Fruit fly (Drosophila melanogaster) whole organism, embryonic: Measurements from ENCODE around the gene JIL-1.
A peak's percentile ranks its signal among the peaks of the same experiment; 100 is the strongest.

ENCODE experiments used
- ATbp ChIP-seq: fragments of 200-800 bp; sonication (Bioruptor generic); optimal IDR thresholded peaks from 2 replicates; lab custom pipeline; 2017; ENCODE audit warnings: missing biosample characterization, mild to moderate bottlenecking, missing genetic modification characterization, missing genetic modification reagents
- Abd-B ChIP-seq: fragments of 200-800 bp; sonication (Bioruptor generic); optimal IDR thresholded peaks from 2 replicates; lab custom pipeline; 2018; ENCODE audit warnings: missing biosample characterization, mild to moderate bottlenecking, missing genetic modification characterization, moderate library complexity
- B-H2 ChIP-seq: fragments of 200-800 bp; sonication (Bioruptor generic); optimal IDR thresholded peaks from 2 replicates; lab custom pipeline; 2018; ENCODE audit warnings: missing biosample characterization, mild to moderate bottlenecking, missing genetic modification characterization
- Bgb ChIP-seq: fragments of 200-800 bp; sonication (Bioruptor generic); IDR thresholded peaks from 2 replicates; pipeline ENCODE4 v1.3.6; 2022; ENCODE audit warnings: missing biosample characterization, missing genetic modification characterization; ENCODE audit not compliant: partially characterized antibody
- CG10267 ChIP-seq: fragments of 200-800 bp; sonication (Bioruptor generic); optimal IDR thresholded peaks from 2 replicates; lab custom pipeline; 2018; ENCODE audit warnings: missing biosample characterization, mild to moderate bottlenecking, missing genetic modification characterization, moderate library complexity
- CG10274 ChIP-seq: fragments of 200-800 bp; sonication (Bioruptor generic); optimal IDR thresholded peaks from 3 replicates; lab custom pipeline; 2017; ENCODE audit warnings: missing biosample characterization, mild to moderate bottlenecking, missing genetic modification characterization
- CG10959 ChIP-seq: fragments of 200-800 bp; sonication (Bioruptor generic); IDR thresholded peaks from 2 replicates; pipeline ENCODE4 v1.3.6; 2022; ENCODE audit warnings: missing biosample characterization, missing genetic modification characterization
- CG12071 ChIP-seq: fragments of 200-800 bp; sonication (Bioruptor generic); optimal IDR thresholded peaks from 3 replicates; lab custom pipeline; 2018; ENCODE audit warnings: missing biosample characterization, mild to moderate bottlenecking, missing genetic modification characterization
- CG13123 ChIP-seq: fragments of 200-800 bp; sonication (Bioruptor generic); optimal IDR thresholded peaks from 2 replicates; lab custom pipeline; 2016; ENCODE audit warnings: missing biosample characterization, missing genetic modification characterization
- CG13775 ChIP-seq: fragments of 200-800 bp; sonication (Bioruptor generic); optimal IDR thresholded peaks from 3 replicates; lab custom pipeline; 2017; ENCODE audit warnings: missing biosample characterization, mild to moderate bottlenecking, missing genetic modification characterization
- CG13894 ChIP-seq: fragments of 200-800 bp; sonication (Bioruptor generic); optimal IDR thresholded peaks from 3 replicates; lab custom pipeline; 2018; ENCODE audit warnings: missing biosample characterization, mild to moderate bottlenecking, missing genetic modification characterization, moderate library complexity
- CG14710 ChIP-seq: fragments of 200-800 bp; sonication (Bioruptor generic); optimal IDR thresholded peaks from 3 replicates; lab custom pipeline; 2019; ENCODE audit warnings: missing biosample characterization, mild to moderate bottlenecking, missing genetic modification characterization, moderate library complexity
- CG15479 ChIP-seq: fragments of 200-800 bp; sonication (Bioruptor generic); optimal IDR thresholded peaks from 3 replicates; lab custom pipeline; 2019; ENCODE audit warnings: missing biosample characterization, mild to moderate bottlenecking, missing genetic modification characterization, moderate library complexity
- CG15696 ChIP-seq: fragments of 200-800 bp; sonication (Bioruptor generic); optimal IDR thresholded peaks from 2 replicates; lab custom pipeline; 2019; ENCODE audit warnings: missing biosample characterization, mild to moderate bottlenecking, missing genetic modification characterization, moderate library complexity
- CG18262 ChIP-seq: fragments of 200-800 bp; optimal IDR thresholded peaks from 3 replicates; lab custom pipeline; 2019; ENCODE audit warnings: missing biosample characterization, mild to moderate bottlenecking, missing genetic modification characterization, moderate library complexity
- CG31365 ChIP-seq: fragments of 200-800 bp; sonication (Bioruptor generic); optimal IDR thresholded peaks from 2 replicates; lab custom pipeline; 2018; ENCODE audit warnings: missing biosample characterization, mild to moderate bottlenecking, missing genetic modification characterization
- CG31388 ChIP-seq: fragments of 200-800 bp; sonication (Bioruptor generic); optimal IDR thresholded peaks from 2 replicates; lab custom pipeline; 2016; ENCODE audit warnings: missing biosample characterization, missing genetic modification characterization
- CG33213 ChIP-seq: fragments of 200-800 bp; sonication (Bioruptor generic); optimal IDR thresholded peaks from 3 replicates; lab custom pipeline; 2016; ENCODE audit warnings: missing biosample characterization, missing genetic modification characterization
- CG4360 ChIP-seq: fragments of 200-800 bp; sonication (Bioruptor generic); IDR thresholded peaks from 2 replicates; pipeline ENCODE4 v1.3.6; 2022; ENCODE audit warnings: missing biosample characterization, missing genetic modification characterization
- CG8388 ChIP-seq: fragments of 200-800 bp; sonication (Bioruptor generic); optimal IDR thresholded peaks from 2 replicates; lab custom pipeline; 2019; ENCODE audit warnings: missing biosample characterization, mild to moderate bottlenecking, missing genetic modification characterization, moderate library complexity
- CHES-1-like ChIP-seq: fragments of 200-800 bp; sonication (Bioruptor generic); optimal IDR thresholded peaks from 2 replicates; lab custom pipeline; 2016; ENCODE audit warnings: missing biosample characterization, missing genetic modification characterization
- Chrac-16 ChIP-seq: fragments of 200-800 bp; sonication (Bioruptor generic); optimal IDR thresholded peaks from 3 replicates; lab custom pipeline; 2016; ENCODE audit warnings: missing biosample characterization, missing genetic modification characterization
- ERR ChIP-seq: fragments of 200-800 bp; sonication (Bioruptor generic); optimal IDR thresholded peaks from 2 replicates; lab custom pipeline; 2016; ENCODE audit warnings: missing biosample characterization, missing genetic modification characterization
- Gug ChIP-seq: fragments of 200-800 bp; sonication (Bioruptor generic); IDR thresholded peaks from 4 replicates; pipeline ENCODE4 v1.3.6; 2022; ENCODE audit warnings: missing biosample characterization, missing genetic modification characterization
- HmgZ ChIP-seq: fragments of 200-800 bp; sonication (Bioruptor generic); optimal IDR thresholded peaks from 2 replicates; lab custom pipeline; 2018; ENCODE audit warnings: missing biosample characterization, mild to moderate bottlenecking, missing genetic modification characterization
- Hr78 ChIP-seq, 2 experiments: fragments of 200-800 bp in 1 of 2; fragments of >200 bp in 1 of 2; sonication (Bioruptor generic) in 1 of 2; optimal IDR thresholded peaks; 2 replicates each; lab custom pipeline; 2017 to 2019; ENCODE audit warnings: missing biosample characterization in 2 of 2, missing genetic modification characterization in 2 of 2, mild to moderate bottlenecking in 1 of 2, moderate library complexity in 1 of 2
- Mad ChIP-seq: fragments of 200-800 bp; sonication (Bioruptor generic); optimal IDR thresholded peaks from 2 replicates; lab custom pipeline; 2016; ENCODE audit warnings: missing biosample characterization, missing genetic modification characterization
- NC2α ChIP-seq: fragments of 200-800 bp; sonication (Bioruptor generic); optimal IDR thresholded peaks from 2 replicates; lab custom pipeline; 2016; ENCODE audit warnings: missing biosample characterization, missing genetic modification characterization
- NK7.1 ChIP-seq: fragments of 200-800 bp; sonication (Bioruptor generic); optimal IDR thresholded peaks from 3 replicates; lab custom pipeline; 2016; ENCODE audit warnings: missing biosample characterization, missing genetic modification characterization
- Sox102F ChIP-seq: fragments of 200-800 bp; sonication (Bioruptor generic); optimal IDR thresholded peaks from 2 replicates; lab custom pipeline; 2018; ENCODE audit warnings: missing biosample characterization, mild to moderate bottlenecking, missing genetic modification characterization, moderate library complexity
- Sry-δ ChIP-seq: fragments of 200-800 bp; sonication (Bioruptor generic); optimal IDR thresholded peaks from 2 replicates; lab custom pipeline; 2016; ENCODE audit warnings: missing biosample characterization, missing genetic modification characterization
- Taf1 ChIP-seq: fragments of 200-800 bp; sonication (Bioruptor generic); IDR thresholded peaks from 2 replicates; pipeline ENCODE4 v1.3.6; 2022; ENCODE audit warnings: missing biosample characterization, missing genetic modification characterization
- chif ChIP-seq, 2 experiments: fragments of 200-800 bp; sonication (Bioruptor generic); optimal IDR thresholded peaks; 3 replicates each; lab custom pipeline; 2016; ENCODE audit warnings: missing biosample characterization in 2 of 2, missing genetic modification characterization in 2 of 2
- dm ChIP-seq: fragments of 200-800 bp; sonication (Bioruptor generic); optimal IDR thresholded peaks from 3 replicates; lab custom pipeline; 2016; ENCODE audit warnings: missing biosample characterization, missing genetic modification characterization
- en ChIP-seq: fragments of 200-800 bp; sonication (Bioruptor generic); optimal IDR thresholded peaks from 2 replicates; lab custom pipeline; 2016; ENCODE audit warnings: missing biosample characterization, missing genetic modification characterization
- ham ChIP-seq: fragments of 200-800 bp; sonication (Bioruptor generic); IDR thresholded peaks from 2 replicates; pipeline ENCODE4 v1.3.6; 2022; ENCODE audit warnings: missing biosample characterization, missing genetic modification characterization
- lab ChIP-seq: fragments of 200-800 bp; sonication (Bioruptor generic); optimal IDR thresholded peaks from 3 replicates; lab custom pipeline; 2017; ENCODE audit warnings: missing biosample characterization, missing genetic modification characterization, mild to moderate bottlenecking, moderate library complexity, missing genetic modification reagents
- lola ChIP-seq, 3 experiments: fragments of >200 bp in 2 of 3; fragments of 200-800 bp in 1 of 3; sonication (Bioruptor generic) in 1 of 3; optimal IDR thresholded peaks; 2 replicates each; lab custom pipeline; 2017 to 2019; ENCODE audit warnings: missing biosample characterization in 3 of 3, missing genetic modification characterization in 3 of 3, mild to moderate bottlenecking in 1 of 3, moderate library complexity in 1 of 3
- odd ChIP-seq: fragments of 200-800 bp; sonication (Bioruptor generic); optimal IDR thresholded peaks from 2 replicates; lab custom pipeline; 2017; ENCODE audit warnings: missing biosample characterization, mild to moderate bottlenecking, missing genetic modification characterization
- org-1 ChIP-seq: fragments of 200-800 bp; sonication (Bioruptor generic); optimal IDR thresholded peaks from 2 replicates; lab custom pipeline; 2017; ENCODE audit warnings: missing biosample characterization, missing genetic modification characterization
- pfk ChIP-seq: fragments of 200-800 bp; sonication (Bioruptor generic); optimal IDR thresholded peaks from 2 replicates; lab custom pipeline; 2018; ENCODE audit warnings: missing biosample characterization, mild to moderate bottlenecking, missing genetic modification characterization, moderate library complexity
- pnt ChIP-seq: fragments of 200-800 bp; sonication (Bioruptor generic); optimal IDR thresholded peaks from 3 replicates; lab custom pipeline; 2016; ENCODE audit warnings: missing biosample characterization, missing genetic modification characterization
- scrt ChIP-seq: fragments of 200-800 bp; sonication (Bioruptor generic); optimal IDR thresholded peaks from 2 replicates; lab custom pipeline; 2018; ENCODE audit warnings: missing biosample characterization, mild to moderate bottlenecking, missing genetic modification characterization, moderate library complexity
- slou ChIP-seq: fragments of 200-800 bp; sonication (Bioruptor generic); optimal IDR thresholded peaks from 3 replicates; lab custom pipeline; 2016; ENCODE audit warnings: missing biosample characterization, missing genetic modification characterization
- tio ChIP-seq: fragments of 200-800 bp; sonication (Bioruptor generic); optimal IDR thresholded peaks from 2 replicates; lab custom pipeline; 2017; ENCODE audit warnings: missing biosample characterization, missing genetic modification characterization, inconsistent platforms
- tna ChIP-seq: fragments of 200-800 bp; sonication (Bioruptor generic); IDR thresholded peaks from 2 replicates; pipeline ENCODE4 v1.3.6; 2022; ENCODE audit warnings: missing biosample characterization, missing genetic modification characterization; ENCODE audit not compliant: partially characterized antibody
- toy ChIP-seq: fragments of 200-800 bp; sonication (Bioruptor generic); IDR thresholded peaks from 2 replicates; pipeline ENCODE4 v1.3.6; 2022; ENCODE audit warnings: missing biosample characterization, missing genetic modification characterization
- trem ChIP-seq: fragments of 200-800 bp; optimal IDR thresholded peaks from 3 replicates; lab custom pipeline; 2019; ENCODE audit warnings: missing biosample characterization, mild to moderate bottlenecking, missing genetic modification characterization, moderate library complexity
- trh ChIP-seq: fragments of 200-800 bp; sonication (Bioruptor generic); optimal IDR thresholded peaks from 2 replicates; lab custom pipeline; 2016; ENCODE audit warnings: missing biosample characterization, missing genetic modification characterization
- usp ChIP-seq: fragments of >200 bp; optimal IDR thresholded peaks from 2 replicates; lab custom pipeline; 2017; ENCODE audit warnings: missing biosample characterization, missing genetic modification characterization
- zf30C ChIP-seq: fragments of 200-800 bp; sonication (Bioruptor generic); optimal IDR thresholded peaks from 3 replicates; lab custom pipeline; 2018; ENCODE audit warnings: missing biosample characterization, mild to moderate bottlenecking, missing genetic modification characterization

JIL-1 gene

DNA sequence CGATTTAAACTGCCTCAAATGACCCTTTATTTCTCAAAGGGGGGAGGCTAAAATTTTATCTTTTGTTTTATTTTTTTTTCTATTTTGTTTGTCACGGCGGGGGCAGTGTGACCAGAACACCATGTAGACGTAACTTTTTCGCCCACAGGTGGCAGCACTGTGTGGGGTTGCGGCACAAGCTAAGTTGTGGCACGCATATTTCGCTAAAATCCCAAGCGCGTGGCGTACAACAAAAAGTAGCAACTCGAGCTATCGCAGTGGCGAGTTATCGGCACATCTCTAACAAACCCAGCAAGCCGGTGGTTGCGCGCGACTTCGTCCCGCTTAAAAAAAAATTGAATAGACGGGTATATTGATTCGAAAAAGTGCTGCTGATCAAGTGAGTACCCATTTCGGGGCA lies 30.1 kb upstream of the JIL-1 start, which contains the start of the genes Ufd1 and NaPi-III (continued):
- TF ChIP-seq CG18262 (tag; lab: Kevin White, UChicago) (no peak), ERR (GFP tag; lab: Kevin White, UChicago) (peak; percentile 51), Bgb (GFP tag; lab: Robert Waterston, UW) (peak; percentile 91), Sry-δ (GFP tag; lab: Kevin White, UChicago) (peak; percentile 97), toy (GFP tag; lab: Robert Waterston, UW) (no peak), ham (GFP tag; lab: Robert Waterston, UW) (no peak), CG31365 (tag; lab: Kevin White, UChicago) (no peak), Sox102F (GFP tag; lab: Kevin White, UChicago) (peak; percentile 16), slou (no peak), org-1 (GFP tag; lab: Kevin White, UChicago) (no peak), CG15479 (GFP tag; lab: Kevin White, UChicago) (peak; percentile 68), CHES-1-like (GFP tag; lab: Kevin White, UChicago) (peak; percentile 87), CG10267 (tag; lab: Kevin White, UChicago) (peak; percentile 62), CG14710 (tag; lab: Kevin White, UChicago) (peak; percentile 67), chif (GFP tag; optimal IDR thresholded peaks at IDR 0.05; lab: Kevin White, UChicago) (peak in 1 of 2 experiments; percentile 35), usp (GFP tag; lab: Kevin White, UChicago) (no peak), ATbp (no peak), pfk (no peak), odd (no peak), tna (GFP tag; lab: Robert Waterston, UW) (peak; percentile 76), pnt (GFP tag; lab: Kevin White, UChicago) (peak; percentile 26), CG13775 (GFP tag; lab: Kevin White, UChicago) (peak; percentile 46), B-H2 (GFP tag; lab: Kevin White, UChicago) (peak; percentile 64), dm (GFP tag; lab: Kevin White, UChicago) (peak; percentile 73), Abd-B (GFP tag; lab: Kevin White, UChicago) (peak; percentile 42), CG12071 (GFP tag; lab: Kevin White, UChicago) (no peak), HmgZ (tag; lab: Kevin White, UChicago) (peak; percentile 91), Mad (GFP tag; lab: Kevin White, UChicago) (peak; percentile 42), CG10959 (GFP tag; lab: Robert Waterston, UW) (no peak), CG10274 (no peak), CG33213 (GFP tag; lab: Kevin White, UChicago) (peak; percentile 84), en (GFP tag; lab: Kevin White, UChicago) (no peak), NK7.1 (GFP tag; lab: Kevin White, UChicago) (no peak), tio (GFP tag; lab: Kevin White, UChicago) (no peak), Gug (GFP tag; lab: Robert Waterston, UW) (peak; percentile 26; the same call in 1 of the 4 replicates), CG13123 (GFP tag; lab: Kevin White, UChicago) (no peak), scrt (GFP tag; lab: Kevin White, UChicago) (no peak), Taf1 (GFP tag; lab: Robert Waterston, UW) (no peak), trem (peak; percentile 86), CG13894 (tag; lab: Kevin White, UChicago) (peak; percentile 80), trh (GFP tag; lab: Kevin White, UChicago) (no peak), Chrac-16 (GFP tag; lab: Kevin White, UChicago) (peak; percentile 51), CG8388 (GFP tag; lab: Kevin White, UChicago) (no peak), CG31388 (no peak), zf30C (GFP tag; lab: Kevin White, UChicago) (peak; percentile 26), CG15696 (tag; lab: Kevin White, UChicago) (no peak), CG4360 (GFP tag; lab: Robert Waterston, UW) (peak; percentile 82), lab (GFP tag; lab: Kevin White, UChicago) (peak; percentile 30), lola (GFP tag; optimal IDR thresholded peaks at IDR 0.05; lab: Kevin White, UChicago) (no peak), NC2α (GFP tag; lab: Kevin White, UChicago) (no peak), Hr78 (GFP tag; optimal IDR thresholded peaks at IDR 0.05; lab: Kevin White, UChicago) (no peak)
